Worm (Caenorhabditis elegans): Measurements from ENCODE around the gene R08C7.1.
A peak's percentile ranks its signal among the peaks of the same experiment; 100 is the strongest.

R08C7.1 gene

DNA sequence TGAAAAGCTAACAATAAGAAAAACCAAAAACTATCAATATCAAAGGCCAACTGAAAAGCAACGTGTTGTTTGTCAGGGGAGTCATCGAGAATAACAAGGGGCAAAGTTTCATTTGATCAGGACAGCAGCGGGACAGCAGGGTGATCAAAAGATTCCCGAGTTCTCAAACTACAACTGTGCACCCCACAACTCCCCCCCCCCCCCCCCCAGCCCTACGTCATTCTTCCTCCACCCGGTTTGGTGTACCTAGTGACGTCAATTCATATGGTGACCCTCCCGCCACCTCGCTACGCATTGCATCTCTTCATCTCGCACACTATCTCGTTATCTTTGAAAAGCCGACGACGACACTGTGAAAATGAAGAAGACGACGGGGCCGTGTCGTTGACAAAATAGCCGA, 22.1 kb downstream of the R08C7.1 start:
- TF ChIP-seq nhr-23 (tag; optimal IDR thresholded peaks at IDR 0.05): peak; percentile 12
- peak; percentile 83 for TF ChIP-seq ama-1 (optimal IDR thresholded peaks at IDR 0.05)
- peak; percentile 4 for TF ChIP-seq elt-2 (tag; optimal IDR thresholded peaks at IDR 0.05)
- TF ChIP-seq nhr-25 (tag; optimal IDR thresholded peaks at IDR 0.05): peak; percentile 14
- peak; percentile 19 for TF ChIP-seq lsy-12 (tag; optimal IDR thresholded peaks at IDR 0.05)
- no peak for TF ChIP-seq hmg-11 (tag; optimal IDR thresholded peaks at IDR 0.05)
- TF ChIP-seq fkh-2 (tag; optimal IDR thresholded peaks at IDR 0.05): no peak

DNA sequence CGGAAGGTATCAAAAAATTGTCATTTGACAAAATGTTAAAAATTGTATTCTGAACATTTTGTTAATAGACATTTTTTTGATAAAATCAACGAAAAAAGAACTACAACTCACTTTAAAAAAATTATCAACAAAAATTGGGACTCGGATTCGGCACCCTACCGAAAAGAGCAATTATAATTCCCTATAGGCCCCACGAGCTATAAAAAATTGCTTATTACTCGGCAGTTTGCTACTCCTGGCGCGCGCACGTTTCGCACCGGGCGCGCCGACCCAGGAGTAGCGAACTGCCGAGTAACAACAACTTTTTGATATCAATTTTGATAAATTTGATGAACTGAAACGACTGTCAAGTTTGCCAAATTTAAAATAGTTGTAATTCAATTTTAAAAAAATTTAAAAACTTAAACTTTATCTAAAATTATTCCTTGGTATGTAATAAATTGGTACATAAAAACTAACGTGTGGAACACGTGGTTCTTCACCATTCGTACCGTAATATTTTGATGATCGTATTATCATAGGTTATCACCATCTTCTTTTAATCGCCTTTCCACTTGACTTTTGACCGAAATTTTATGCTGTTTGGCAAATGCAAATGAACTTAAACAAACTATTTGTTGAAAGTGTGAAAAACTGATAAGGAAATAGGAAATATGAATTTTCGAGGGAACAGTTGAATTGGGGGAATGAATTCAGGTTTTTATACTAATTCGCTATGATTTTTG, 23.8 kb downstream of the R08C7.1 start:
- no peak for TF ChIP-seq mml-1 (tag; optimal IDR thresholded peaks at IDR 0.05)
- no peak for TF ChIP-seq nhr-67 (tag; optimal IDR thresholded peaks at IDR 0.05)
- peak; percentile 58 for TF ChIP-seq pha-4 (tag; optimal IDR thresholded peaks at IDR 0.05)
- peak; percentile 3 for TF ChIP-seq ama-1 (optimal IDR thresholded peaks at IDR 0.05)
- TF ChIP-seq elt-2 (tag; optimal IDR thresholded peaks at IDR 0.05): peak; percentile 72
- peak; percentile 40 for TF ChIP-seq pqm-1 (tag; optimal IDR thresholded peaks at IDR 0.05)
- peak; percentile 14 for TF ChIP-seq ztf-4 (tag; optimal IDR thresholded peaks at IDR 0.05)

DNA sequence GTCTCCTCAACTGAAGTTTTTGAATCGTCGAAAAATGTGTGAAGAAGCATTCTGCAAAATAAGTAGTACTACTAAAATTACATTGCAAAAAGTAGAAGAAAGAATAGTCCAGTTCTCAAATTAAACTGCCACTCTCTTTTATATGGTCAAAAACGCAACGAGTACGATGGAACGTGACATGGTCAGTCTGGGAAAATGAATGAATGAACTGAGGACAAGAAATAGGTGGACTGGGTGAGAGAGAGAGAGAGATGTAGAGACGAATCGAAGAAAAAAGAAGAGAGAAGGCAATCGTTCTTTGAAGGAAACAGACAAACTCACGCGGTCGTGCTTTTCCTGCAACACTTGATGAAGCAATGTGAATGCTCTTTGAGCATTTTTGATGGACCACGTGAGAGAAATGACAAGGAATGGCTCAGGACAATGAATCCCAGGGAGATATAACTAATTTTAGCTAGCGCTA, 25.4 kb downstream of the R08C7.1 start, which contains the start of gene M01H9.3:
TSS of gene M01H9.3 (minus strand) at position 51 of the 463 bp plus-strand sequence.
- TF ChIP-seq jun-1 (tag; optimal IDR thresholded peaks at IDR 0.05) (no peak), ZK546.5 (tag; optimal IDR thresholded peaks at IDR 0.05) (no peak), fkh-2 (tag; optimal IDR thresholded peaks at IDR 0.05) (no peak), nhr-11 (tag; optimal IDR thresholded peaks at IDR 0.05) (no peak), daf-12 (tag; optimal IDR thresholded peaks at IDR 0.05) (no peak), ceh-82 (tag; optimal IDR thresholded peaks at IDR 0.05) (no peak), nhr-23 (tag; optimal IDR thresholded peaks at IDR 0.05) (no peak), skn-1 (tag; optimal IDR thresholded peaks at IDR 0.05) (no peak), nhr-43 (tag; optimal IDR thresholded peaks at IDR 0.05; ENCODE audit: poor library complexity, severe bottlenecking) (no peak), sea-2 (GFP tag; optimal IDR thresholded peaks at IDR 0.05) (no peak), fos-1 (tag; optimal IDR thresholded peaks at IDR 0.05) (no peak), ama-1 (optimal IDR thresholded peaks at IDR 0.05) (peak; percentile 70), ztf-11 (tag; optimal IDR thresholded peaks at IDR 0.05) (no peak), nhr-67 (tag; optimal IDR thresholded peaks at IDR 0.05) (no peak), nhr-77 (tag; optimal IDR thresholded peaks at IDR 0.05) (no peak), aly-2 (tag; optimal IDR thresholded peaks at IDR 0.05) (no peak), pqm-1 (tag; optimal IDR thresholded peaks at IDR 0.05) (peak; percentile 41), hmg-11 (tag; optimal IDR thresholded peaks at IDR 0.05) (no peak), ztf-4 (tag; optimal IDR thresholded peaks at IDR 0.05) (no peak), tbx-2 (tag; optimal IDR thresholded peaks at IDR 0.05) (no peak), mdl-1 (tag; optimal IDR thresholded peaks at IDR 0.05) (peak; percentile 63), nhr-76 (tag; optimal IDR thresholded peaks at IDR 0.05) (no peak), elt-1 (tag; optimal IDR thresholded peaks at IDR 0.05) (no peak), nhr-25 (tag; optimal IDR thresholded peaks at IDR 0.05) (peak; percentile 46), pha-4 (tag; optimal IDR thresholded peaks at IDR 0.05) (peak; percentile 54), lin-15B (tag; optimal IDR thresholded peaks at IDR 0.05) (peak; percentile 13), ceh-28 (tag; optimal IDR thresholded peaks at IDR 0.05) (no peak), eor-1 (tag; optimal IDR thresholded peaks at IDR 0.05) (no peak), unc-62 (GFP tag; optimal IDR thresholded peaks at IDR 0.05) (no peak), unc-39 (tag; optimal IDR thresholded peaks at IDR 0.05) (no peak), nhr-12 (tag; optimal IDR thresholded peaks at IDR 0.05) (no peak), elt-3 (tag; optimal IDR thresholded peaks at IDR 0.05) (no peak), ceh-9 (tag; optimal IDR thresholded peaks at IDR 0.05) (no peak), nhr-28 (tag; optimal IDR thresholded peaks at IDR 0.05) (no peak), egl-27 (tag; optimal IDR thresholded peaks at IDR 0.05) (no peak), elt-2 (tag; optimal IDR thresholded peaks at IDR 0.05) (peak; percentile 59), ceh-16 (tag; optimal IDR thresholded peaks at IDR 0.05) (no peak), snpc-4 (tag; optimal IDR thresholded peaks at IDR 0.05) (no peak), nfya-1 (tag; optimal IDR thresholded peaks at IDR 0.05; ENCODE audit: insufficient read depth) (peak; percentile 64), zag-1 (tag; optimal IDR thresholded peaks at IDR 0.05) (no peak), lin-39 (tag; optimal IDR thresholded peaks at IDR 0.05) (peak; percentile 71), lsy-12 (tag; optimal IDR thresholded peaks at IDR 0.05) (peak; percentile 33), mml-1 (tag; optimal IDR thresholded peaks at IDR 0.05) (no peak)

Data from whole organism, L3 larva.